Worm (Caenorhabditis elegans): ENCODE results near the gene egl-8.

Gene egl-8

DNA sequence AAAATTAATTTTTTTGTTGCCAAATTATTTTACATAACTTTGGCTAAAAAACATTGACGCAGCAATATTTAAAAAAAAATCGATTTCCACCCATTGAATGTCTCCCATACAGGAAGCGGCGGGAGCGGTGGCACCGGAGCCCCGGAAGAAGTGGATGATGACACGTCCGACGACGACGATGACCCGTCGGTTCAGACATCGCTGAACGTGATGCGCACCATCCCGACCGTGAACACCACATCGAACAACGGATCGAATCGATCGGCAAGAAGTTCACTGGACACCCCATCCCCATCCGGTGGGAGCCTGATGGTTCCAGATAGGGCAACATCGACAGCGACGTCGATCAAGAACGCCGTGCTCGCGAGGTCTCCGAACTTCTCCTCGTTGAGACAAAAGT is 7.7 kb downstream of the egl-8 start:
- no peak for TF ChIP-seq dpl-1 (GFP tag; optimal IDR thresholded peaks at IDR 0.05)
- TF ChIP-seq efl-1 (optimal IDR thresholded peaks at IDR 0.05) = no peak
- TF ChIP-seq efl-1 (GFP tag; optimal IDR thresholded peaks at IDR 0.05 in 1 of 2) = peak in 1 of 2 experiments; percentile 70

DNA sequence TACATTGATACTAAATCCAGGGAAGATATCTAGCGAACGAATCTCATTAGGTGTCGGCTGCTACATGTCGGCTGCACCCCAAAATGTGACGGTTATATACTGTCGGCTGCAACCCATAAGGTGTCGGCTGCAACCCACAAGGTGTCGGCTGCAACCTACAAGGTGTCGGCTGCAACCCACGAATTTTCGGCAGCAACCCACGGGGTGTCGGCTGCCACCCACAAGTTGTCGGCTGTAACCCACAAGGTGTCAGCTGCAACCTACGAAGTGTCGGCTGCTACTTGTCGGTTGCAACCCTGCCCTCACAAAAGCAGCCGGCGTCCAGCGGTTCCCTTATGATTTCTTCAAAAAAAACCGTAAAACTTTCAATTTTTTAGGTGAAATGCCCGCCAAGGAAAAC is 9.2 kb downstream of the egl-8 start:
- TF ChIP-seq ceh-82 (tag; optimal IDR thresholded peaks at IDR 0.05) = no peak
- TF ChIP-seq nhr-76 (tag; optimal IDR thresholded peaks at IDR 0.05) = no peak
- TF ChIP-seq lir-3 (tag; optimal IDR thresholded peaks at IDR 0.05; ENCODE audit: poor library complexity) = no peak
- TF ChIP-seq nhr-19 (GFP tag; conservative IDR thresholded peaks at IDR 0.05) = no peak
- no peak for TF ChIP-seq ztf-4 (tag; optimal IDR thresholded peaks at IDR 0.05)
- TF ChIP-seq ceh-8 (GFP tag; optimal IDR thresholded peaks at IDR 0.05) = no peak
- no peak for TF ChIP-seq vab-15 (tag; optimal IDR thresholded peaks at IDR 0.05)
- no peak for TF ChIP-seq unc-86 (tag; optimal IDR thresholded peaks at IDR 0.05)
- no peak for TF ChIP-seq zip-4 (GFP tag; optimal IDR thresholded peaks at IDR 0.05)
- no peak for TF ChIP-seq nhr-12 (tag; optimal IDR thresholded peaks at IDR 0.05)
- TF ChIP-seq xbp-1 (tag; optimal IDR thresholded peaks at IDR 0.05) = no peak
- TF ChIP-seq C04F5.9 (tag; optimal IDR thresholded peaks at IDR 0.05) = no peak
- no peak for TF ChIP-seq nhr-90 (tag; optimal IDR thresholded peaks at IDR 0.05; ENCODE audit: poor library complexity)
- TF ChIP-seq sptf-1 (tag; optimal IDR thresholded peaks at IDR 0.05) = no peak
- TF ChIP-seq dsc-1 (tag; optimal IDR thresholded peaks at IDR 0.05) = no peak
- TF ChIP-seq ets-5 (GFP tag; IDR thresholded peaks at IDR 0.05) = no peak
- TF ChIP-seq lin-39 (tag; optimal IDR thresholded peaks at IDR 0.05) = no peak
- TF ChIP-seq elt-3 (tag; optimal IDR thresholded peaks at IDR 0.05) = no peak

DNA sequence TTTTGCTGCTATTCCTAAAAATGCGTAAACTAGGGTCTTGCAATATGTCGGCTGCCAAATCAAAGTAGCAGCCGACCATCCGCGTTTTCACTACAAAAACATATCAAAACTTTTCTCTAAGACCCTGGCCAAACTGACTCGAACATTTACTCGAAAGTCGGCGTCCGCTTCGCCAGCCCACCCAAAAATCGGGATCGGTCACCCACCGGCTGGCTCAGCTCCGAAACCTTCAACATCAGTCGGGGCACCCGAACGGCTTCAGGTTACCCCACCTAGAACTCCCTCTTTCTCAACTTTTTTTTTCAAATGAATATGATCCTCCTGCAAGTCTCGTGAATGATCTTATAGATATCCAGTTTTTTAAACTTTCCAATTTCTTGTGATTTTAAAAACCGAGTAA is 17.1 kb downstream of the egl-8 start:
- TF ChIP-seq ceh-82 (tag; optimal IDR thresholded peaks at IDR 0.05) = no peak
- TF ChIP-seq hlh-4 (tag; optimal IDR thresholded peaks at IDR 0.05) = no peak
- TF ChIP-seq tlp-1 (tag; optimal IDR thresholded peaks at IDR 0.05) = no peak
- TF ChIP-seq fkh-10 (GFP tag; optimal IDR thresholded peaks at IDR 0.05) = no peak
- TF ChIP-seq ceh-88 (GFP tag; IDR thresholded peaks at IDR 0.05) = no peak
- TF ChIP-seq F16B12.6 (tag; optimal IDR thresholded peaks at IDR 0.05) = no peak

ce11 chrV:43070-43469 is 22.5 kb downstream of the egl-8 start:
- TF ChIP-seq nhr-85 (tag) (peak; percentile 13), dpl-1 (GFP tag; optimal IDR thresholded peaks at IDR 0.05) (no peak), efl-1 (optimal IDR thresholded peaks at IDR 0.05) (no peak), efl-1 (GFP tag; optimal IDR thresholded peaks at IDR 0.05 in 1 of 2) (peak in 1 of 2 experiments; percentile 89), skn-1 (tag; optimal IDR thresholded peaks at IDR 0.05) (no peak)

DNA sequence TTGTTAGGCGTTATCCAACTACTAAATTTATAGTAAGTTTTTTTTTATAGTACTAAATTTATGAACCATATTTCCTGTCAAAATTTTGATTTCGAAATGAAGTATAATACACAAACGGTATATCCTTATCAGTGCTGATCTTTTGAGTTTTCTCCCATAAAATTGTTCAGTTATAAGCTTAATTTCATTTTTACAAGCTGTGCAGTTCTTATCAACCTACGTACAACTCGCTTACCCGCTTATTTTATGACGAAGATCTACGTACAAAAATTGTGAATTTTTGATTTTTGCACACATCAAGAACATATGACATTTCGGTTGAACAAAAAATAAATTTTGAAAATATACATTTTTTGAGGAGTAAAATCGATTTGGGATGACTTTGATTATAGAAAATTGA is 23.4 kb downstream of the egl-8 start:
- TF ChIP-seq elt-2 (tag; optimal IDR thresholded peaks at IDR 0.05) (peak; percentile 59), alr-1 (tag; optimal IDR thresholded peaks at IDR 0.05; ENCODE audit: borderline replicate concordance) (no peak), mdl-1 (tag; optimal IDR thresholded peaks at IDR 0.05) (no peak), ceh-82 (tag; optimal IDR thresholded peaks at IDR 0.05) (no peak), unc-62 (GFP tag; optimal IDR thresholded peaks at IDR 0.05) (no peak), nhr-77 (tag; optimal IDR thresholded peaks at IDR 0.05) (no peak), zip-4 (GFP tag; optimal IDR thresholded peaks at IDR 0.05) (no peak), efl-1 (optimal IDR thresholded peaks at IDR 0.05) (no peak), efl-1 (GFP tag; optimal IDR thresholded peaks at IDR 0.05 in 1 of 2) (peak in 1 of 2 experiments; percentile 28), unc-98 (GFP tag; IDR thresholded peaks at IDR 0.05) (no peak), fkh-10 (GFP tag; optimal IDR thresholded peaks at IDR 0.05) (no peak), nhr-85 (tag) (no peak), lsy-2 (tag; optimal IDR thresholded peaks at IDR 0.05) (no peak)

Data from whole organism, L1 larva.